Worm (Caenorhabditis elegans): ENCODE results near the gene rol-1.
A peak's percentile ranks its signal among the peaks of the same experiment; 100 is the strongest.

The rol-1 gene

DNA sequence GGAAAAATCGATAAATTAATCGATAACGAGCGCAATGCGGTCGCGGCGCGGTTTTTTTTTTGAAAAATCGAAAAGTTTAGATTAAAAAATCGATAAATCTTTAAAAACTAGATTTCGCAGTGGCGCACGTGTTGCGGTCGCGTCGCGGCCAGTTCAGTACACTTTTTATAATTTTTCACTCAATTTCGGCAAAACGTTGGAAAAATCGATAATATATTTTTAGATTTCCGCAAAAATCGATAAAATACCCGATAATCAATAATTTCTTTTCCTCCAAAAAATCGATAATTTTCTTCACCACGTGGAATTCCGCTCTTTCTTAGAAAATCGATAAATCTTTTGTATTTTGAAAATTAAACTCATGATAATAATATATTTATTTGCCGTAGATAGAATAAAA is 4.1 kb downstream of the rol-1 start:
- TF ChIP-seq mbf-1 (tag; optimal IDR thresholded peaks at IDR 0.05) (no peak), blmp-1 (tag; optimal IDR thresholded peaks at IDR 0.05; ENCODE audit: insufficient read depth) (no peak), skn-1 (tag; optimal IDR thresholded peaks at IDR 0.05) (no peak), nhr-21 (tag; optimal IDR thresholded peaks at IDR 0.05) (no peak), ztf-11 (tag; optimal IDR thresholded peaks at IDR 0.05) (no peak), unc-39 (tag; optimal IDR thresholded peaks at IDR 0.05) (no peak), elt-3 (tag; optimal IDR thresholded peaks at IDR 0.05) (no peak), gmeb-1 (tag; optimal IDR thresholded peaks at IDR 0.05) (no peak), peb-1 (tag; optimal IDR thresholded peaks at IDR 0.05) (no peak), lin-11 (tag; optimal IDR thresholded peaks at IDR 0.05) (no peak), mab-5 (tag; optimal IDR thresholded peaks at IDR 0.05) (no peak)

DNA sequence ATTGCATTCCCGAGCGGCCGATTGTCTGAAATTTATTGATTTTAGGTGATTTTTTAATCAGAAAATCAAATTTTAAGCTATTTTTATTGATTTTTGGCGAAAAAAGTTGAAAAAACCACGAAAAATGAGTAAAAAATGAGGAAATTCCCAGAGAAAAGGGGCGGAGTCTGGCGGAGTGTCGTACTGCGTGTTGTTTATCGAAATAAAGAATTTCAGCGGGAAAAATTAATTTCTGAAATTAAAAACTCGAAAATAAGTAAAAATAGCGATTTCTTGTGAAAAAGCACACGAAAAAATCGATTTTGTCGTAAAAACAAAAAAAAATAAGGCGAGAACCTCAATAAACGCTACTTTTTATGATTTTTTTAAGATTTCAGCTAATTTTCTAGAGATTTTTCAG is 12.5 kb downstream of the rol-1 start, which contains the start of gene Y57A10A.13:
Gene Y57A10A.13 (minus strand): TSS at position 46 of the 400 bp plus-strand sequence.
- TF ChIP-seq unc-55 (GFP tag; optimal IDR thresholded peaks at IDR 0.05): peak; percentile 42
- peak; percentile 47 for TF ChIP-seq gmeb-1 (tag; optimal IDR thresholded peaks at IDR 0.05)
- TF ChIP-seq nhr-10 (tag; optimal IDR thresholded peaks at IDR 0.05): no peak
- TF ChIP-seq lsy-2 (tag; optimal IDR thresholded peaks at IDR 0.05): peak in 1 of 2 experiments; percentile 26

DNA sequence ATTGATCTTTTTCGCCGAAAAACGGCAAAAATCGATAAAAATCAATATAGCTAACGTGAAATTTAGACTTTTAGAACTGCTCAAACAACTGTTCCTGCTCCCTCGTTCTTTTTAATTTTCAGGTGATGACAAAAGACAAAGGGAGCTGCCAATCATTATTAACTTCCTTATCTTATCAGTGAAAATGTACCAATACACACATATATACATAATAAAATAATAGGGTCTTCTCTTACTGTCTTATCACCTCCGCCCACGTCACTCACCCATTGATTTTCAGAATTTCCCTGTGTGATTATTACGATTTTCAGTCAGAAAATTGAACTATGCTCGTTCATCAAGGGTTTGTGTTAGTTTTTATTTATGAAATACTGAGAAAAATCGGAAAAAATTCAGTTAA is 13.3 kb downstream of the rol-1 start, which contains the start of gene Y57A10A.14:
Gene Y57A10A.14 (plus strand): TSS at position 228 of the 400 bp plus-strand sequence.
- TF ChIP-seq fos-1 (tag; optimal IDR thresholded peaks at IDR 0.05) (peak; percentile 91), mbf-1 (tag; optimal IDR thresholded peaks at IDR 0.05) (no peak), elt-3 (tag; optimal IDR thresholded peaks at IDR 0.05) (no peak), crh-2 (tag; optimal IDR thresholded peaks at IDR 0.05) (peak; percentile 69), skn-1 (tag; optimal IDR thresholded peaks at IDR 0.05) (peak; percentile 87), lin-13 (GFP tag; optimal IDR thresholded peaks at IDR 0.05) (no peak), F13H6.1 (tag; optimal IDR thresholded peaks at IDR 0.05) (peak; percentile 16)

DNA sequence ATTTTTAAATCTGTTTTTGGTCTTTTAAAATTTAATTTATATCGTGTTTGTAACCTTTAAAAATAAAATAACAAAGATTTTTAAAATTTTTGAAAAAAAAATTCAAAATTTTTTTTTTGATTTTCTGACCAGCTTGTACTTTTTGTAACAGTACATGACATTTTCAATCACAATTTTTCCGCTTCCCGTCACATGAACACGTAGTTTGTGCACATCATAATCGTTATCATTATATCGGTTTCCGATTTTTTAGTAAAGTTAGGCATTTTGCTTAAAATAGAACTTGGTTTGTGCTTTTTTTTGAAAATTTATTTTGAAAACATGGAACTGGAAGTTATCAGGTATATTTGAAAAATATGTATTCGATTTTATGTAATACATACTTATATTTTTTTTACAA is 14.4 kb downstream of the rol-1 start:
- TF ChIP-seq fos-1 (tag; optimal IDR thresholded peaks at IDR 0.05) (peak; percentile 56), blmp-1 (tag; optimal IDR thresholded peaks at IDR 0.05; ENCODE audit: insufficient read depth) (no peak), lin-13 (GFP tag; optimal IDR thresholded peaks at IDR 0.05) (no peak), sma-9 (GFP tag; optimal IDR thresholded peaks at IDR 0.05) (no peak), sma-9 (tag; optimal IDR thresholded peaks at IDR 0.05) (no peak)

DNA sequence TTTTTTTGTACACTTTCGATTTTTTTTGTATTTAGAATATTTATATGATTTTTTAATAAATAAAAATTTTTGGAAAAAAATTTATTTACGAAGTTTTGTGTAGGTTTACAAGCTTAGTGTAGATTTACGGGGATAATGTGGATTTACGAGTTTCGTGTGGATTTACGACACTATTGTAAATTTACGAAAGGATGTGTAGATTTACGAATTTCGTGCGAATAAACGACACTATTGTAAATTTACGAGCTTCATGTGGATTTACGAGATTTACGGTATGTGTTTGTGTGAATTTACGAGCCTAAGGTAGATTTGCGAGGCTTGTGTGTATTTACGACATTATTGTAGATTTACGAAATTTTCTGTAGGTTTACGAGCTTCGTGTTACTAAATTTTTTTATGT is 16.8 kb downstream of the rol-1 start:
- TF ChIP-seq nhr-12 (tag; optimal IDR thresholded peaks at IDR 0.05) (no peak), lsy-2 (tag; optimal IDR thresholded peaks at IDR 0.05) (no peak), ceh-16 (tag; optimal IDR thresholded peaks at IDR 0.05) (no peak), lin-39 (tag; optimal IDR thresholded peaks at IDR 0.05) (no peak), ztf-11 (tag; optimal IDR thresholded peaks at IDR 0.05) (no peak), C34F6.9 (tag; optimal IDR thresholded peaks at IDR 0.05) (no peak), elt-3 (tag; optimal IDR thresholded peaks at IDR 0.05) (no peak), nhr-21 (tag; optimal IDR thresholded peaks at IDR 0.05) (no peak), dmd-4 (tag; optimal IDR thresholded peaks at IDR 0.05) (no peak), nhr-23 (tag; optimal IDR thresholded peaks at IDR 0.05) (no peak), nhr-129 (tag; optimal IDR thresholded peaks at IDR 0.05) (no peak)

DNA sequence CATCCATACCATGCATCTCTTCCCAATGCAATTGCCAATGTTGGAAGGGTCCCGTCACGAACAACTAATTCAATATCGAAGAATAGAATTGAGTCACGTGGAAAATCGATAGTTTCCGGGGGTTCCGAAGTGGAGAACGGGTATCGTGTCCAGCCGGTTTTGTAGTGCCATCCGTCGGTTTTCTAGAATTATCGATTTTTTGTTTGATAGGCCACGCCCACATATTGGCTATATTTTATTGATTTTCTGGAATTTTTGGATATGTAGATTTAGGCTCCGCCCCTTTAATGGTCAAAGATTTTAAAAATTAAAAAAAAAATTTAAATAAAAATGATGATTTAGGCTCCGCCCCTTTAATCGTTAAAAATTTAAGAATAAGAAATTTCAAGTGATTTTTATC is 26.8 kb downstream of the rol-1 start:
- TF ChIP-seq crh-2 (tag; optimal IDR thresholded peaks at IDR 0.05) (no peak), nhr-25 (tag; optimal IDR thresholded peaks at IDR 0.05) (no peak), nhr-6 (tag; optimal IDR thresholded peaks at IDR 0.05) (no peak), nhr-11 (tag; optimal IDR thresholded peaks at IDR 0.05) (no peak), snpc-4 (tag; optimal IDR thresholded peaks at IDR 0.05) (no peak), F13H6.1 (tag; optimal IDR thresholded peaks at IDR 0.05) (no peak), ztf-11 (tag; optimal IDR thresholded peaks at IDR 0.05) (no peak), skn-1 (tag; optimal IDR thresholded peaks at IDR 0.05) (no peak), sma-9 (GFP tag; optimal IDR thresholded peaks at IDR 0.05) (no peak), sma-9 (tag; optimal IDR thresholded peaks at IDR 0.05) (no peak)
